Worm (Caenorhabditis elegans) whole organism, early embryonic: ENCODE data around the gene M03C11.6.

Source experiments
- B0310.2 ChIP-seq: sonication (generic microtip); optimal IDR thresholded peaks from 2 replicates; lab custom pipeline; 2016; ENCODE audit warnings: mild to moderate bottlenecking, missing genetic modification characterization, missing compliant biosample characterization
- F13C5.2 ChIP-seq: sonication (generic microtip); optimal IDR thresholded peaks from 2 replicates; lab custom pipeline; 2017; ENCODE audit warnings: mild to moderate bottlenecking, missing genetic modification characterization, inconsistent platforms, missing compliant biosample characterization
- aly-1 ChIP-seq: sonication (generic microtip); optimal IDR thresholded peaks from 2 replicates; lab custom pipeline; 2016; ENCODE audit warnings: missing genetic modification characterization, missing compliant biosample characterization
- ama-1 ChIP-seq: fragments of 150-350 bp; optimal IDR thresholded peaks from 2 replicates; lab custom pipeline; 2014
- ceh-13 ChIP-seq: fragments of 200-800 bp; sonication (Bioruptor generic); optimal IDR thresholded peaks from 2 replicates; lab custom pipeline; 2018; ENCODE audit warnings: mild to moderate bottlenecking, missing genetic modification characterization, missing compliant biosample characterization
- ceh-36 ChIP-seq: sonication (generic microtip); optimal IDR thresholded peaks from 2 replicates; lab custom pipeline; 2016; ENCODE audit warnings: missing genetic modification characterization, inconsistent platforms, missing compliant biosample characterization
- ets-7 ChIP-seq: sonication (generic microtip); optimal IDR thresholded peaks from 2 replicates; lab custom pipeline; 2016; ENCODE audit warnings: missing genotype, missing genetic modification characterization, missing compliant biosample characterization
- flt-1 ChIP-seq: fragments of 200-800 bp; sonication (Bioruptor generic); IDR thresholded peaks from 2 replicates; pipeline ENCODE4 v1.3.6; 2022; ENCODE audit warnings: missing genetic modification characterization, missing compliant biosample characterization
- hmbx-1 ChIP-seq: sonication (generic microtip); optimal IDR thresholded peaks from 2 replicates; lab custom pipeline; 2016; ENCODE audit warnings: mild to moderate bottlenecking, missing genetic modification characterization, missing compliant biosample characterization
- hmg-4 ChIP-seq: fragments of 200-800 bp; sonication (Bioruptor generic); optimal IDR thresholded peaks from 2 replicates; lab custom pipeline; 2018; ENCODE audit warnings: mild to moderate bottlenecking, missing genetic modification characterization, missing compliant biosample characterization
- hnd-1 ChIP-seq: sonication (generic microtip); optimal IDR thresholded peaks from 2 replicates; lab custom pipeline; 2016; ENCODE audit warnings: missing genetic modification characterization, missing compliant biosample characterization
- pes-1 ChIP-seq: fragments of 200-800 bp; sonication (Bioruptor generic); IDR thresholded peaks from 2 replicates; pipeline ENCODE4 v1.3.6; 2022; ENCODE audit warnings: missing genetic modification reagents, missing genetic modification characterization, missing compliant biosample characterization
- scrt-1 ChIP-seq: fragments of 200-800 bp; sonication (Bioruptor generic); IDR thresholded peaks from 2 replicates; pipeline ENCODE4 v1.3.6; 2022; ENCODE audit warnings: missing genetic modification characterization, missing compliant biosample characterization
- sea-1 ChIP-seq: fragments of 200-800 bp; sonication (Bioruptor generic); conservative IDR thresholded peaks from 2 replicates; pipeline ENCODE4 v1.3.6; 2022; ENCODE audit warnings: missing genetic modification characterization, missing compliant biosample characterization
- tbx-11 ChIP-seq: fragments of 200-800 bp; sonication (Bioruptor generic); IDR thresholded peaks from 2 replicates; pipeline ENCODE4 v1.3.6; 2022; ENCODE audit warnings: missing genetic modification characterization, missing compliant biosample characterization
- tbx-37 ChIP-seq: fragments of 200-800 bp; sonication (Bioruptor generic); conservative IDR thresholded peaks from 2 replicates; pipeline ENCODE4 v1.3.6; 2022; ENCODE audit warnings: missing genetic modification reagents, missing genetic modification characterization, missing compliant biosample characterization
- tra-4 ChIP-seq: sonication (generic microtip); optimal IDR thresholded peaks from 2 replicates; lab custom pipeline; 2017; ENCODE audit warnings: missing genetic modification characterization, missing compliant biosample characterization

Gene M03C11.6

ce11 chrIII:10380640-10381039 lies 43.2 kb downstream of the M03C11.6 start:
- no peak for TF ChIP-seq ama-1 (lab: Kevin White, UChicago)
- TF ChIP-seq flt-1: no peak
- no peak for TF ChIP-seq hmg-4 (GFP tag; lab: Kevin White, UChicago)
- TF ChIP-seq pes-1 (GFP tag; lab: Robert Waterston, UW): no peak
- TF ChIP-seq tra-4 (tag; lab: Kevin White, UChicago): no peak
- no peak for TF ChIP-seq ceh-36 (tag; lab: Kevin White, UChicago)
- TF ChIP-seq aly-1 (tag; lab: Kevin White, UChicago): no peak
- TF ChIP-seq scrt-1: no peak
- TF ChIP-seq ets-7 (tag; lab: Kevin White, UChicago): no peak
- TF ChIP-seq sea-1: no peak

ce11 chrIII:10379632-10380031 lies 44.2 kb downstream of the M03C11.6 start:
- TF ChIP-seq sea-1: no peak
- TF ChIP-seq ama-1 (lab: Kevin White, UChicago): no peak
- TF ChIP-seq flt-1: no peak
- TF ChIP-seq hmbx-1: no peak
- TF ChIP-seq B0310.2 (tag; lab: Kevin White, UChicago): no peak
- no peak for TF ChIP-seq ceh-36 (tag; lab: Kevin White, UChicago)
- TF ChIP-seq ceh-13: no peak
- TF ChIP-seq F13C5.2 (tag; lab: Kevin White, UChicago): no peak
- TF ChIP-seq scrt-1: no peak
- no peak for TF ChIP-seq ets-7 (tag; lab: Kevin White, UChicago)
- no peak for TF ChIP-seq hnd-1 (tag; lab: Kevin White, UChicago)
- no peak for TF ChIP-seq pes-1 (GFP tag; lab: Robert Waterston, UW)
- TF ChIP-seq aly-1 (tag; lab: Kevin White, UChicago): no peak
- no peak for TF ChIP-seq tra-4 (tag; lab: Kevin White, UChicago)
- TF ChIP-seq hmg-4 (GFP tag; lab: Kevin White, UChicago): no peak
- no peak for TF ChIP-seq tbx-37
- TF ChIP-seq tbx-11 (GFP tag; lab: Robert Waterston, UW): no peak

- no peak for TF ChIP-seq scrt-1
- TF ChIP-seq flt-1: no peak
- no peak for TF ChIP-seq ama-1 (lab: Kevin White, UChicago)
- TF ChIP-seq tbx-11 (GFP tag; lab: Robert Waterston, UW): no peak
- no peak for TF ChIP-seq tbx-37
- no peak for TF ChIP-seq aly-1 (tag; lab: Kevin White, UChicago)
- no peak for TF ChIP-seq hmg-4 (GFP tag; lab: Kevin White, UChicago)
- no peak for TF ChIP-seq ceh-36 (tag; lab: Kevin White, UChicago)
- no peak for TF ChIP-seq hnd-1 (tag; lab: Kevin White, UChicago)
- no peak for TF ChIP-seq ets-7 (tag; lab: Kevin White, UChicago)
- TF ChIP-seq B0310.2 (tag; lab: Kevin White, UChicago): no peak
- no peak for TF ChIP-seq tra-4 (tag; lab: Kevin White, UChicago)
- no peak for TF ChIP-seq ceh-13
- no peak for TF ChIP-seq sea-1
- TF ChIP-seq F13C5.2 (tag; lab: Kevin White, UChicago): no peak
- no peak for TF ChIP-seq pes-1 (GFP tag; lab: Robert Waterston, UW)
- no peak for TF ChIP-seq hmbx-1
Measured at ce11 chrIII:10378899-10379298, 44.9 kb downstream of the M03C11.6 start.

- TF ChIP-seq aly-1 (tag; lab: Kevin White, UChicago) (no peak), flt-1 (no peak), hnd-1 (tag; lab: Kevin White, UChicago) (no peak), F13C5.2 (tag; lab: Kevin White, UChicago) (no peak), hmbx-1 (no peak), tbx-37 (no peak), B0310.2 (tag; lab: Kevin White, UChicago) (no peak), ceh-36 (tag; lab: Kevin White, UChicago) (no peak), scrt-1 (no peak), ceh-13 (no peak), ama-1 (lab: Kevin White, UChicago) (no peak), hmg-4 (GFP tag; lab: Kevin White, UChicago) (no peak), pes-1 (GFP tag; lab: Robert Waterston, UW) (no peak), ets-7 (tag; lab: Kevin White, UChicago) (no peak), tra-4 (tag; lab: Kevin White, UChicago) (no peak), tbx-11 (GFP tag; lab: Robert Waterston, UW) (no peak), sea-1 (no peak)
Measured at ce11 chrIII:10376041-10376440, 47.8 kb downstream of the M03C11.6 start.

ce11 chrIII:10373845-10374244 lies 50.0 kb downstream of the M03C11.6 start:
- TF ChIP-seq tbx-37 (0 out of 2 replicates have a peak, but pooled peaks have one; percentile 2), F13C5.2 (tag; lab: Kevin White, UChicago) (no peak), flt-1 (no peak)
